Worm (Caenorhabditis elegans) whole organism, midembryonic: Measurements from ENCODE around the gene cct-4.

Experiments used
- T22C8.4 ChIP-seq: fragments of 200-800 bp; sonication (Bioruptor generic); IDR thresholded peaks from 2 replicates; pipeline ENCODE4 v1.3.6; 2022; ENCODE audit warnings: missing genetic modification characterization, missing compliant biosample characterization
- cog-1 ChIP-seq: sonication (generic microtip); optimal IDR thresholded peaks from 2 replicates; lab custom pipeline; 2016; ENCODE audit warnings: missing genetic modification characterization, missing compliant biosample characterization
- flt-1 ChIP-seq: fragments of 200-800 bp; sonication (Bioruptor generic); IDR thresholded peaks from 2 replicates; pipeline ENCODE4 v1.3.6; 2022; ENCODE audit warnings: missing genetic modification characterization, missing compliant biosample characterization
- klf-2 ChIP-seq: fragments of 200-800 bp; sonication (Bioruptor generic); conservative IDR thresholded peaks from 2 replicates; pipeline ENCODE4 v1.3.6; 2022; ENCODE audit warnings: missing genetic modification reagents, missing genetic modification characterization, missing compliant biosample characterization
- med-1 ChIP-seq: sonication (generic microtip); optimal IDR thresholded peaks from 2 replicates; lab custom pipeline; 2017; ENCODE audit warnings: missing genetic modification characterization, mild to moderate bottlenecking, missing compliant biosample characterization, antibody characterized with exemption, missing genetic modification reagents; ENCODE audit not compliant: insufficient read depth
- ref-1 ChIP-seq: fragments of 200-800 bp; sonication (Bioruptor generic); conservative IDR thresholded peaks from 2 replicates; pipeline ENCODE4 v1.3.6; 2022; ENCODE audit warnings: missing genetic modification reagents, missing genetic modification characterization, missing compliant biosample characterization
- tab-1 ChIP-seq: fragments of 200-800 bp; sonication (Bioruptor generic); IDR thresholded peaks from 2 replicates; pipeline ENCODE4 v1.3.6; 2022; ENCODE audit warnings: missing genetic modification characterization, missing compliant biosample characterization
- ztf-23 ChIP-seq: fragments of 200-800 bp; sonication (Bioruptor generic); IDR thresholded peaks from 2 replicates; pipeline ENCODE4 v1.3.6; 2022; ENCODE audit warnings: missing genetic modification reagents, missing genetic modification characterization, missing compliant biosample characterization
- ztf-29 ChIP-seq: fragments of 200-800 bp; sonication (Bioruptor generic); IDR thresholded peaks from 2 replicates; pipeline ENCODE4 v1.3.6; 2022; ENCODE audit warnings: missing genetic modification reagents, missing genetic modification characterization, missing compliant biosample characterization

cct-4 gene

DNA sequence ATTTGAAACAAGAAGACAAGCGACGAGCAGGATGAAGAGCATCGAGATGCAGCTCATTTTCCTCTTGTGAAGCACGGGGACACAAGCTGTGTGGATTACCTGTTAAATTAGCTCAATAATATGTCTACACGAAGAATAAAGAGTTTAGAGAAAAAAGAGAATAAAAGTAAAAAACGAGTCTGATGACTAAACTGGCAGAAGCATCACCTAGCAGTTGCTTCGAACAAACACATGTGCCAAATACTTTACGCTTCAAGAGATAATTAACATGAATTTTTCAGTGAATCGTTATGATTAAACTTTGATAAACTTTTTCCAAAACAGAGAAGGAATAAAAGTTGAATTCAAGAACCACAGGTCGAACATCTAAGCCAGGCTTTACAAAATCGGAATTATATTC is 11.8 kb downstream of the cct-4 start, which contains the start of gene nlp-55:
Gene nlp-55, minus strand, starts transcription at position 101 of the 400 bp plus-strand sequence.
- no peak for TF ChIP-seq ztf-29 (GFP tag; lab: Robert Waterston, UW)
- no peak for TF ChIP-seq cog-1 (tag; lab: Kevin White, UChicago)
- no peak for TF ChIP-seq klf-2
- no peak for TF ChIP-seq med-1 (GFP tag; lab: Kevin White, UChicago)
- no peak for TF ChIP-seq T22C8.4
- no peak for TF ChIP-seq ztf-23 (GFP tag; lab: Robert Waterston, UW)

DNA sequence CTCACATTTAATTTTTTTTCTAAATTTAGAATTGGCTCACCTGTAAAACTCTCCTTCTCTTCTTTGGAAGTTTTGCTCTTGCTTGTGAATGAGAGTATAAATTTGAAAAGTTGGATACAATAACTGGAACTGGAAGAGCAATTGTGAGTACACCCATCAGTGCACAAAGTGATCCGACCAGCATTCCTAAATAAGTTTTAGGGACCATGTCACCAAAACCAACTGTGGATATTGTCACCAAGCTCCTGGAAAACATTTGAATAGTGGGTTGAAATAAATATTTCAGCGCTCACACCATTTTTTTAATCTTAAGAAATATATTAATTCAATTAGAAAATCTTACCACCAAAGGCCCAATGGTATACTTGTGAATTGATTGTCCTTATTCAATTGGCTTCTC is 24.8 kb downstream of the cct-4 start:
- TF ChIP-seq tab-1 (GFP tag; lab: Robert Waterston, UW) (no peak), flt-1 (GFP tag; lab: Robert Waterston, UW) (no peak), med-1 (GFP tag; lab: Kevin White, UChicago) (no peak), T22C8.4 (no peak), ref-1 (GFP tag; lab: Robert Waterston, UW) (no peak), klf-2 (no peak), ztf-23 (GFP tag; lab: Robert Waterston, UW) (no peak), ztf-29 (GFP tag; lab: Robert Waterston, UW) (no peak), cog-1 (tag; lab: Kevin White, UChicago) (no peak)

DNA sequence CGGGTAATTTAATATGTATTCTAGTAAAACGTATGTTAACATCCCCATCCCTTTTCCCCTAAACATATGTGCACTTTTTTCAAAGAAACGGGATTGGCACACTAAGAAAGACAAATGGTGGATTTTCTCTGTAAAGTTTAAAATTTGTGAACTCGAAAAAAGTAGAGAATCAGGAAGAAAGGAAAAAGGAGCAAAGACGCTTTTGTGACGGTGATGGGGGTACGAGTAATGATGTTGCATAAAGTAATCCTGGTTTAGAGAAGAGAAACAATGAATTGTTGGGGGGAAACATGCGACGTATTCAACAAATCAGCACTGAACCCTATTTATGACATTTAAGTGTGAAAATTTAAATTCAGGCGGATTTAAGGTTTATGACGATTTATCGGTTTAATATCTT is 28.0 kb downstream of the cct-4 start:
- TF ChIP-seq cog-1 (tag; lab: Kevin White, UChicago): no peak
- TF ChIP-seq med-1 (GFP tag; lab: Kevin White, UChicago): no peak
- no peak for TF ChIP-seq T22C8.4
- TF ChIP-seq flt-1 (GFP tag; lab: Robert Waterston, UW): no peak
- TF ChIP-seq ztf-23 (GFP tag; lab: Robert Waterston, UW): no peak
- no peak for TF ChIP-seq ztf-29 (GFP tag; lab: Robert Waterston, UW)
- no peak for TF ChIP-seq klf-2
- TF ChIP-seq ref-1 (GFP tag; lab: Robert Waterston, UW): no peak
- TF ChIP-seq tab-1 (GFP tag; lab: Robert Waterston, UW): no peak

DNA sequence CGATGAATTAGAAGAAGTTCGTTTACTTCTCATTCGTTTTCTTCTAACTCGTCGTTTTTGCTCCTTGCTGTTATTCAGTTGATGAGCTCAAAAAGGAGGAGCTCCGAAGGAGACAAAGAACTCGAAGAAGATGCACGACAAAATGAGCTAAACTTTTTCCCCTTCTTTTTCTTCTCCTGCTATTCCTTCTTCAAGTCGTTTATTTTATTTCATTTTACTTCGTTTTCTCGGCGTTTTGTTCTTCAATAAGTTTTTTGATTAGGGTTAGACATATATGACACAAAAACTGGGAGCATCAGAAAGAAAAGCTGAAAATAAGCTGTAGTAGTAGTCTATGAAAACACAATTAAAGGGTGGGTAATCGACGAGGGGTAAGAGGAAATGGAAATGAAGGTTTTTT is 28.5 kb downstream of the cct-4 start:
- TF ChIP-seq ztf-23 (GFP tag; lab: Robert Waterston, UW): no peak
- no peak for TF ChIP-seq ref-1 (GFP tag; lab: Robert Waterston, UW)

DNA sequence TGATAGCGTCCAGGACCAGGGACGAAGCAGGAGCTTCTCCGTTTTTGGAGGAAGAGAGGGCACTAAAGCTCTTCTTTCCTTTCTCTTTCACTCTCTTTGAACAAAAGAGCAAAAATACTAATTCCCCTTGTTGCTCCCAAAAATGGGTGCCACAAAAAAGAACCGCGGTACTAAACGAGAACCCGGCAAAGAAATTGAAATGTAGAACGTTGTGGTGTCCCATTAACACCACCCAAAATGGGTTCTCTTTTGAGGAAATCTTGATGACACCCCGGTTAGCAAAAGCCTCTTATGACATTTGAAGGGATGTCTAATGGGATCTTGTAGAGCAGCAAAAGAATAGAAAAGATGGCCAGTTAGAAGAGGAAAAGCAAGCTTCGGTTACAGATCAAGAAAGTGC is 31.3 kb downstream of the cct-4 start:
- TF ChIP-seq med-1 (GFP tag; lab: Kevin White, UChicago): no peak
- no peak for TF ChIP-seq cog-1 (tag; lab: Kevin White, UChicago)
- TF ChIP-seq T22C8.4: no peak
- no peak for TF ChIP-seq flt-1 (GFP tag; lab: Robert Waterston, UW)
- TF ChIP-seq ztf-29 (GFP tag; lab: Robert Waterston, UW): no peak
- TF ChIP-seq tab-1 (GFP tag; lab: Robert Waterston, UW): no peak
- no peak for TF ChIP-seq ztf-23 (GFP tag; lab: Robert Waterston, UW)
- no peak for TF ChIP-seq ref-1 (GFP tag; lab: Robert Waterston, UW)
- TF ChIP-seq klf-2: no peak

DNA sequence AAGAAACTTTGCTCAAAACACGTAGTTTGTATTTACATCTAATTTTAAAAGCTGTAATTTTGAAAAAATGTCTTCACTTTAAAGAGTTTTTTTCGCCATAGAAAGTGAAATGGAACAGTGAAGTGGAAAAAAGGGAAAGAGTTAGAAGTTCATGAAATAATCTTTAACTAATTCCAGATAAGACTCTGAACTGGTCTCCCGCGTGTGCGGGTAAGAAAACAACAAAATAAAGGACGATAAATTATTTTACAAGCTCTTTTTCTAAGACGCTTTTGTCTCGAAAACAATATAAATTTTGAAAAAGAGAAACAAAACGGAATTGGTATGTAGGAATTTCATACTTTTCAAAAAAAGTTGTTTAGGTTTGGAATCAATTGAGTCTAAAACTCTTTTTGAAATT is 33.2 kb downstream of the cct-4 start:
- no peak for TF ChIP-seq cog-1 (tag; lab: Kevin White, UChicago)
- no peak for TF ChIP-seq med-1 (GFP tag; lab: Kevin White, UChicago)
- no peak for TF ChIP-seq ztf-23 (GFP tag; lab: Robert Waterston, UW)
- TF ChIP-seq tab-1 (GFP tag; lab: Robert Waterston, UW): no peak
- no peak for TF ChIP-seq klf-2
- no peak for TF ChIP-seq flt-1 (GFP tag; lab: Robert Waterston, UW)
- no peak for TF ChIP-seq ztf-29 (GFP tag; lab: Robert Waterston, UW)
- TF ChIP-seq T22C8.4: no peak
- no peak for TF ChIP-seq ref-1 (GFP tag; lab: Robert Waterston, UW)

DNA sequence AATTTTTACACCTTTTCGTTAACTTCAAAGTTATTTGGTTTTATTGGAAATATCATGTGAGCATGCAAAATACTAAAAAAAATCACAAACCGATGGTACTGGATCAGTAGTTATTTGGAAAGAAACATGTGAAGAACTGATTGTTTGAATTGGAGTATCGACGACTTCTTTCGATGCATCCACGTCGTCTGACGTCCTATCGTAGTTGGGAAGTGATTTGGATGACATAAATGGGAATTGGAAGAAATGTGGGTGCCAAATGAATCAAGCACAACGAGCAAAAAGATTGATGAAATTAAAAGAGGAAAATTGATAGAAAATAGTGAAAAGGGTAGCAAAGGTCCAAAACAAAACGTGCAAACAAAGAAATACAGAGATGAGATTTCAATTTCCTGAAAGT is 37.8 kb downstream of the cct-4 start, which contains the start of gene shw-1:
Gene shw-1, minus strand, starts transcription at position 228 of the 400 bp plus-strand sequence.
- TF ChIP-seq tab-1 (GFP tag; lab: Robert Waterston, UW) (no peak), flt-1 (GFP tag; lab: Robert Waterston, UW) (no peak), med-1 (GFP tag; lab: Kevin White, UChicago) (no peak), T22C8.4 (no peak), ref-1 (GFP tag; lab: Robert Waterston, UW) (no peak), klf-2 (no peak), cog-1 (tag; lab: Kevin White, UChicago) (no peak), ztf-23 (GFP tag; lab: Robert Waterston, UW) (no peak), ztf-29 (GFP tag; lab: Robert Waterston, UW) (no peak)

DNA sequence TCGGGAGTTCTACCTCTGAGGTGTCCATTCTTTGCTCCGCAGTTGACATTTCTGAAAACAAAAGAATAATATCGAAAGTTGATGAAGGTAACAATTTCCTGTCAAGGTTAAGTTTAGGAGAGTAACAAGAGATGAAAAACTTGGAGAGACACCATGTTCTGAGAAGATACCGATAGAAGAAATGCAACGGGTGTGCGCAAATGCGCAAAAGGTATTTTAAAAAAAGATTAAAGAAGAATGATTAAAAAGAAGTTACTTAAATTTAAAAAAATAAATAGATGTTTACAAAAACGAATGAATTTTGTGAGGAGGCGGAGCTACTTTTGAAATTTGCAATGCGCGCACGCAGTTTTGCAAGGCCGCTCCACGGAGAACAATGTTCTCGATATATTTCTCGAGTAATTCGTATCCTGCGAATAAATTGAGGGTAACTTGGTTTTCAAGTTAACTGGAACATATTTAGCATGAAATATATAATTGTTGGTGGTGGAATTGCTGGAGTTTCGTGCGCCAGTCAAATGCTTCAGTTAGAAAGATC is 41.6 kb downstream of the cct-4 start, which contains the start of the genes ran-3 and C26D10.3:
Gene ran-3, minus strand, starts transcription at position 51 of the 538 bp plus-strand sequence.
Gene C26D10.3, plus strand, starts transcription at position 385 of the 538 bp plus-strand sequence.
- TF ChIP-seq flt-1 (GFP tag; lab: Robert Waterston, UW) (peak; percentile 70; the same call in 1 of the 2 replicates), ref-1 (GFP tag; lab: Robert Waterston, UW) (no peak), ztf-29 (GFP tag; lab: Robert Waterston, UW) (no peak), med-1 (GFP tag; lab: Kevin White, UChicago) (peak; percentile 84), klf-2 (peak; percentile 72; the same call in 1 of the 2 replicates), cog-1 (tag; lab: Kevin White, UChicago) (peak; percentile 56), tab-1 (GFP tag; lab: Robert Waterston, UW) (peak; percentile 60; the same call in 1 of the 2 replicates), T22C8.4 (no peak), ztf-23 (GFP tag; lab: Robert Waterston, UW) (peak; percentile 72)

DNA sequence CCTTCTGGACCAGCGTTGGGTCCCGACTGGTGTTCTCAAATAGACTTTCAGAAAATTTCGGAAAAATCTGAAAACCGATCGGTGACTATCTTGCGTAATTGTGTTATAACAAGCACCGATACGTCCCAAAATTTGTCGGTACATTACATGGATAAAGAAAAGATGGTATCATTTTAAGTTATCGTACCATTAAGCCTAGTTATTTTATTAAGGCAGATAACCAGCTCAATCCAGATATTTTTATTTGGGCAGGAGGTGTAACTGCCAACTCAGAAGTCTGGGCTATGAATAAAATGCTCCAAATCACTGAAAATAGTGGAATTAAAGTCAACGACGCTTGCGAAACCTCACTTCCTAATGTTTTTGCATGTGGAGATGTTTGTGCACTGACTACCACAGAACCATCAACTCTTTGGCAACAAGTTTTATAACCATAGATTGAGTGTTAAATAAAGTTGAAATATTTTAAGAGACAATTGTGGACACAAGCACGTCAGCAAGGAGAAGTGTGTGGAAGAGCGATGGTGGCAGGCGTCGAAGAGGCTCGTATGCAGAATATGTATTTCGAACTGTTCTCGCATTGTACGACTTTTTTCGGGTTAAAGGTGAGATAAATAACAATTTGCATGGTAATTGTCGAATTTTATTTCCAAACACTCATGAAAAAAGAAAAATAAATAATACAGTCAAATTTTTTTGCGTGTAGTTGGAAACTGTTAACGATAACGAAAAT is 42.9 kb downstream of the cct-4 start:
- TF ChIP-seq cog-1 (tag; lab: Kevin White, UChicago) (no peak), flt-1 (GFP tag; lab: Robert Waterston, UW) (no peak), T22C8.4 (no peak), tab-1 (GFP tag; lab: Robert Waterston, UW) (no peak), ref-1 (GFP tag; lab: Robert Waterston, UW) (no peak), med-1 (GFP tag; lab: Kevin White, UChicago) (no peak), ztf-29 (GFP tag; lab: Robert Waterston, UW) (no peak), ztf-23 (GFP tag; lab: Robert Waterston, UW) (no peak), klf-2 (no peak)
